Fruit fly (Drosophila melanogaster) whole organism, embryonic: ENCODE data around the gene Cyp28c1.
A peak's percentile ranks its signal among the peaks of the same experiment; 100 is the strongest.

Experiments used
- Abd-B ChIP-seq: fragments of 200-800 bp; sonication (Bioruptor generic); optimal IDR thresholded peaks from 2 replicates; lab custom pipeline; 2018; ENCODE audit warnings: missing biosample characterization, mild to moderate bottlenecking, missing genetic modification characterization, moderate library complexity
- Ada2b ChIP-seq: fragments of 200-800 bp; sonication (Bioruptor generic); IDR thresholded peaks from 2 replicates; pipeline ENCODE4 v1.3.6; 2022; ENCODE audit warnings: missing biosample characterization, missing genetic modification characterization
- Adf1 ChIP-seq: fragments of 200-800 bp; sonication (Bioruptor generic); IDR thresholded peaks from 2 replicates; pipeline ENCODE4 v1.3.6; 2022; ENCODE audit warnings: missing biosample characterization, missing genetic modification characterization
- Atf3 ChIP-seq: fragments of 200-800 bp; sonication (Bioruptor generic); optimal IDR thresholded peaks from 3 replicates; lab custom pipeline; 2016; ENCODE audit warnings: missing biosample characterization, missing genetic modification characterization
- B-H2 ChIP-seq: fragments of 200-800 bp; sonication (Bioruptor generic); optimal IDR thresholded peaks from 2 replicates; lab custom pipeline; 2018; ENCODE audit warnings: missing biosample characterization, mild to moderate bottlenecking, missing genetic modification characterization
- CG10267 ChIP-seq: fragments of 200-800 bp; sonication (Bioruptor generic); optimal IDR thresholded peaks from 2 replicates; lab custom pipeline; 2018; ENCODE audit warnings: missing biosample characterization, mild to moderate bottlenecking, missing genetic modification characterization, moderate library complexity
- CG11398 ChIP-seq: fragments of 200-800 bp; sonication (Bioruptor generic); optimal IDR thresholded peaks from 2 replicates; lab custom pipeline; 2016; ENCODE audit warnings: missing biosample characterization, missing genetic modification characterization
- CG12744 ChIP-seq: fragments of 200-800 bp; sonication (Bioruptor generic); optimal IDR thresholded peaks from 2 replicates; lab custom pipeline; 2016; ENCODE audit warnings: missing biosample characterization, missing genetic modification characterization
- CG13287 ChIP-seq: fragments of 200-800 bp; sonication (Bioruptor generic); IDR thresholded peaks from 2 replicates; pipeline ENCODE4 v1.3.6; 2022; ENCODE audit warnings: missing biosample characterization, missing genetic modification characterization; ENCODE audit not compliant: partially characterized antibody
- CG14965 ChIP-seq: fragments of 200-800 bp; sonication (Bioruptor generic); optimal IDR thresholded peaks from 2 replicates; lab custom pipeline; 2016; ENCODE audit warnings: missing biosample characterization, missing genetic modification characterization, borderline replicate concordance
- CG1603 ChIP-seq: fragments of 200-800 bp; sonication (Bioruptor generic); optimal IDR thresholded peaks from 2 replicates; lab custom pipeline; 2019; ENCODE audit warnings: missing biosample characterization, mild to moderate bottlenecking, missing genetic modification characterization, moderate library complexity
- CG1647 ChIP-seq: fragments of 200-800 bp; sonication (Bioruptor generic); optimal IDR thresholded peaks from 3 replicates; lab custom pipeline; 2016; ENCODE audit warnings: missing biosample characterization, missing genetic modification characterization
- CG17359 ChIP-seq: fragments of 200-800 bp; sonication (Bioruptor generic); optimal IDR thresholded peaks from 3 replicates; lab custom pipeline; 2018; ENCODE audit warnings: missing biosample characterization, mild to moderate bottlenecking, missing genetic modification characterization, moderate library complexity
- CG17802 ChIP-seq: fragments of 200-800 bp; sonication (Bioruptor generic); optimal IDR thresholded peaks from 2 replicates; lab custom pipeline; 2018; ENCODE audit warnings: missing biosample characterization, mild to moderate bottlenecking, missing genetic modification characterization, moderate library complexity
- CG1792 ChIP-seq: fragments of 200-800 bp; sonication (Bioruptor generic); optimal IDR thresholded peaks from 2 replicates; lab custom pipeline; 2016; ENCODE audit warnings: missing biosample characterization, missing genetic modification characterization
- CG2712 ChIP-seq: fragments of 200-800 bp; optimal IDR thresholded peaks from 3 replicates; lab custom pipeline; 2019; ENCODE audit warnings: missing biosample characterization, mild to moderate bottlenecking, missing genetic modification characterization, moderate library complexity
- CG33213 ChIP-seq: fragments of 200-800 bp; sonication (Bioruptor generic); optimal IDR thresholded peaks from 3 replicates; lab custom pipeline; 2016; ENCODE audit warnings: missing biosample characterization, missing genetic modification characterization
- CG33557 ChIP-seq: fragments of 200-800 bp; sonication (Bioruptor generic); optimal IDR thresholded peaks from 2 replicates; lab custom pipeline; 2019; ENCODE audit warnings: missing biosample characterization, mild to moderate bottlenecking, missing genetic modification characterization, moderate library complexity
- CG4328 ChIP-seq: fragments of 200-800 bp; sonication (Bioruptor generic); optimal IDR thresholded peaks from 3 replicates; lab custom pipeline; 2017; ENCODE audit warnings: missing biosample characterization, missing genetic modification reagents, missing genetic modification characterization
- CG5953 ChIP-seq: fragments of 200-800 bp; sonication (Bioruptor generic); IDR thresholded peaks from 2 replicates; pipeline ENCODE4 v1.3.6; 2022; ENCODE audit warnings: missing biosample characterization, missing genetic modification characterization
- CG6272 ChIP-seq: fragments of 200-800 bp; sonication (Bioruptor generic); IDR thresholded peaks from 2 replicates; pipeline ENCODE4 v1.3.6; 2022; ENCODE audit warnings: missing biosample characterization, missing genetic modification characterization
- CG6683 ChIP-seq: fragments of 200-800 bp; sonication (Bioruptor generic); optimal IDR thresholded peaks from 2 replicates; lab custom pipeline; 2017; ENCODE audit warnings: missing biosample characterization, mild to moderate bottlenecking, missing genetic modification characterization, missing genetic modification reagents
- CG6689 ChIP-seq: fragments of 200-800 bp; sonication (Bioruptor generic); IDR thresholded peaks from 2 replicates; pipeline ENCODE4 v1.3.6; 2022; ENCODE audit warnings: missing biosample characterization, missing genetic modification characterization
- CG6791 ChIP-seq: fragments of 200-800 bp; sonication (Bioruptor generic); IDR thresholded peaks from 3 replicates; pipeline ENCODE4 v1.3.6; 2022; ENCODE audit warnings: missing biosample characterization, missing genetic modification characterization; ENCODE audit not compliant: partially characterized antibody
- CG9797 ChIP-seq: fragments of 200-800 bp; sonication (Bioruptor generic); optimal IDR thresholded peaks from 3 replicates; lab custom pipeline; 2018; ENCODE audit warnings: missing biosample characterization, mild to moderate bottlenecking, missing genetic modification characterization
- CG9817 ChIP-seq: fragments of 200-800 bp; sonication (Bioruptor generic); optimal IDR thresholded peaks from 2 replicates; lab custom pipeline; 2018; ENCODE audit warnings: missing biosample characterization, mild to moderate bottlenecking, missing genetic modification characterization, moderate library complexity
- Dfd ChIP-seq, 2 experiments: fragments of >200 bp; optimal IDR thresholded peaks; 2 replicates each; lab custom pipeline; 2017; ENCODE audit warnings: missing biosample characterization in 2 of 2, missing genetic modification characterization in 2 of 2
- Dip2 ChIP-seq: fragments of 200-800 bp; sonication (Bioruptor generic); IDR thresholded peaks from 2 replicates; pipeline ENCODE4 v1.3.6; 2022; ENCODE audit warnings: missing biosample characterization, missing genetic modification characterization
- Hey ChIP-seq: fragments of 200-800 bp; sonication (Bioruptor generic); optimal IDR thresholded peaks from 3 replicates; lab custom pipeline; 2018; ENCODE audit warnings: missing biosample characterization, mild to moderate bottlenecking, missing genetic modification characterization
- Max ChIP-seq: fragments of 200-800 bp; sonication (Bioruptor generic); optimal IDR thresholded peaks from 2 replicates; lab custom pipeline; 2016; ENCODE audit warnings: missing biosample characterization, mild to moderate bottlenecking, missing genetic modification characterization
- Nf-YC ChIP-seq: fragments of 200-800 bp; optimal IDR thresholded peaks from 3 replicates; lab custom pipeline; 2019; ENCODE audit warnings: missing biosample characterization, mild to moderate bottlenecking, missing genetic modification characterization, moderate library complexity
- Ravus ChIP-seq: fragments of 200-800 bp; sonication (Bioruptor generic); IDR thresholded peaks from 2 replicates; pipeline ENCODE4 v1.3.6; 2022; ENCODE audit warnings: missing biosample characterization, missing genetic modification characterization
- Trl ChIP-seq, 3 experiments: fragments of >200 bp in 2 of 3; fragments of 200-800 bp in 1 of 3; sonication (Bioruptor generic) in 1 of 3; optimal IDR thresholded peaks; 2 replicates in 1 of 3; 3 replicates in 2 of 3; lab custom pipeline; 2016 to 2017; ENCODE audit warnings: missing biosample characterization in 1 of 3, missing genetic modification characterization in 1 of 3
- cad ChIP-seq: fragments of >200 bp; optimal IDR thresholded peaks from 2 replicates; lab custom pipeline; 2017; ENCODE audit warnings: missing biosample characterization, missing genetic modification characterization
- cas ChIP-seq: fragments of 200-800 bp; sonication (Bioruptor generic); IDR thresholded peaks from 2 replicates; pipeline ENCODE4 v1.3.6; 2022; ENCODE audit warnings: missing biosample characterization, missing genetic modification characterization
- corto ChIP-seq: fragments of 200-800 bp; sonication (Bioruptor generic); optimal IDR thresholded peaks from 2 replicates; lab custom pipeline; 2016; ENCODE audit warnings: missing biosample characterization, mild to moderate bottlenecking, missing genetic modification characterization, moderate library complexity
- croc ChIP-seq: fragments of 200-800 bp; sonication (Bioruptor generic); conservative IDR thresholded peaks from 3 replicates; pipeline ENCODE4 v1.3.6; 2022; ENCODE audit warnings: missing biosample characterization, missing genetic modification characterization
- da ChIP-seq: fragments of 200-800 bp; sonication (Bioruptor generic); optimal IDR thresholded peaks from 2 replicates; lab custom pipeline; 2016; ENCODE audit warnings: missing biosample characterization, missing genetic modification characterization
- dmrt11E ChIP-seq: fragments of 200-800 bp; sonication (Bioruptor generic); optimal IDR thresholded peaks from 3 replicates; lab custom pipeline; 2018; ENCODE audit warnings: missing biosample characterization, mild to moderate bottlenecking, missing genetic modification characterization, moderate library complexity
- eve ChIP-seq, 2 experiments: fragments of >200 bp; optimal IDR thresholded peaks; 2 replicates each; lab custom pipeline; 2017; ENCODE audit warnings: missing biosample characterization in 2 of 2, missing genetic modification characterization in 2 of 2
- fd3F ChIP-seq: fragments of 200-800 bp; sonication (Bioruptor generic); optimal IDR thresholded peaks from 2 replicates; lab custom pipeline; 2018; ENCODE audit warnings: missing biosample characterization, mild to moderate bottlenecking, missing genetic modification characterization, moderate library complexity
- fd64A ChIP-seq: fragments of 200-800 bp; sonication (Bioruptor generic); optimal IDR thresholded peaks from 3 replicates; lab custom pipeline; 2018; ENCODE audit warnings: missing biosample characterization, mild to moderate bottlenecking, missing genetic modification characterization
- gsb-n ChIP-seq: fragments of 200-800 bp; sonication (Bioruptor generic); optimal IDR thresholded peaks from 3 replicates; lab custom pipeline; 2018; ENCODE audit warnings: missing biosample characterization, mild to moderate bottlenecking, missing genetic modification characterization
- h ChIP-seq: fragments of >200 bp; optimal IDR thresholded peaks from 2 replicates; lab custom pipeline; 2017
- jigr1 ChIP-seq: fragments of 200-800 bp; sonication (Bioruptor generic); IDR thresholded peaks from 3 replicates; pipeline ENCODE4 v1.3.6; 2022; ENCODE audit warnings: missing biosample characterization, missing genetic modification characterization
- kni ChIP-seq: fragments of 200-800 bp; sonication (Bioruptor generic); optimal IDR thresholded peaks from 3 replicates; lab custom pipeline; 2017; ENCODE audit warnings: mild to moderate bottlenecking, missing biosample characterization, missing genetic modification reagents, missing genetic modification characterization
- stwl ChIP-seq: fragments of 200-800 bp; sonication (Bioruptor generic); optimal IDR thresholded peaks from 3 replicates; lab custom pipeline; 2018; ENCODE audit warnings: missing biosample characterization, mild to moderate bottlenecking, missing genetic modification characterization, moderate library complexity
- tna ChIP-seq: fragments of 200-800 bp; sonication (Bioruptor generic); IDR thresholded peaks from 2 replicates; pipeline ENCODE4 v1.3.6; 2022; ENCODE audit warnings: missing biosample characterization, missing genetic modification characterization; ENCODE audit not compliant: partially characterized antibody
- unpg ChIP-seq: fragments of 200-800 bp; sonication (Bioruptor generic); optimal IDR thresholded peaks from 3 replicates; lab custom pipeline; 2018; ENCODE audit warnings: missing biosample characterization, mild to moderate bottlenecking, missing genetic modification characterization, moderate library complexity
- wor ChIP-seq: fragments of 200-800 bp; sonication (Bioruptor generic); IDR thresholded peaks from 2 replicates; pipeline ENCODE4 v1.3.6; 2022; ENCODE audit warnings: missing biosample characterization, missing genetic modification characterization
- yki ChIP-seq: fragments of >200 bp; optimal IDR thresholded peaks from 3 replicates; lab custom pipeline; 2018
- zfh1 ChIP-seq: fragments of 200-800 bp; sonication (Bioruptor generic); IDR thresholded peaks from 3 replicates; pipeline ENCODE4 v1.3.6; 2022; ENCODE audit warnings: missing biosample characterization, missing genetic modification characterization

Cyp28c1 gene

dm6 chrX:11886976-11887375, 47.6 kb downstream of the Cyp28c1 start, which contains the start of the genes CG10353 and SelG (continued):
- TF ChIP-seq eve (GFP tag; optimal IDR thresholded peaks at IDR 0.05; lab: Kevin White, UChicago) (no peak), CG17802 (no peak), croc (GFP tag; lab: Robert Waterston, UW) (no peak), CG11398 (GFP tag; lab: Kevin White, UChicago) (peak; percentile 5), Hey (no peak), jigr1 (GFP tag; lab: Robert Waterston, UW) (no peak), CG1792 (GFP tag; lab: Kevin White, UChicago) (peak; percentile 24), CG14965 (GFP tag; lab: Kevin White, UChicago) (no peak), Max (peak; percentile 49), CG10267 (tag; lab: Kevin White, UChicago) (peak; percentile 95), kni (GFP tag; lab: Kevin White, UChicago) (no peak), CG1603 (tag; lab: Kevin White, UChicago) (peak; percentile 80), CG6683 (GFP tag; lab: Kevin White, UChicago) (no peak), CG13287 (peak; percentile 90), Dip2 (GFP tag; lab: Robert Waterston, UW) (no peak), Dfd (GFP tag; optimal IDR thresholded peaks at IDR 0.05; lab: Kevin White, UChicago) (no peak), corto (GFP tag; lab: Kevin White, UChicago) (no peak), tna (GFP tag; lab: Robert Waterston, UW) (peak; percentile 65), fd64A (no peak), h (lab: Kevin White, UChicago) (no peak), fd3F (GFP tag; lab: Kevin White, UChicago) (no peak), CG6689 (GFP tag; lab: Robert Waterston, UW) (no peak), CG6272 (GFP tag; lab: Robert Waterston, UW) (no peak), Adf1 (no peak), CG2712 (peak; percentile 61), CG1647 (peak; percentile 38), dmrt11E (tag; lab: Kevin White, UChicago) (peak; percentile 17), wor (GFP tag; lab: Robert Waterston, UW) (no peak), Nf-YC (tag; lab: Kevin White, UChicago) (peak; percentile 22), Ravus (GFP tag; lab: Robert Waterston, UW) (no peak), CG4328 (no peak), Abd-B (GFP tag; lab: Kevin White, UChicago) (no peak), CG33557 (GFP tag; lab: Kevin White, UChicago) (no peak), CG9817 (tag; lab: Kevin White, UChicago) (no peak), unpg (GFP tag; lab: Kevin White, UChicago) (peak; percentile 14), yki (lab: Kevin White, UChicago) (no peak), Atf3 (GFP tag; lab: Kevin White, UChicago) (no peak), B-H2 (GFP tag; lab: Kevin White, UChicago) (peak; percentile 87), da (no peak), cad (GFP tag; lab: Kevin White, UChicago) (no peak), CG5953 (GFP tag; lab: Robert Waterston, UW) (no peak), Ada2b (no peak), CG6791 (GFP tag; lab: Robert Waterston, UW) (peak; percentile 87), CG33213 (GFP tag; lab: Kevin White, UChicago) (peak; percentile 57), CG9797 (GFP tag; lab: Kevin White, UChicago) (peak; percentile 29), gsb-n (tag; lab: Kevin White, UChicago) (no peak), cas (GFP tag; lab: Robert Waterston, UW) (no peak), zfh1 (peak; percentile 42; the same call in 1 of the 3 replicates), CG17359 (tag; lab: Kevin White, UChicago) (no peak), CG12744 (no peak), stwl (tag; lab: Kevin White, UChicago) (peak; percentile 99), Trl (optimal IDR thresholded peaks at IDR 0.05; lab: Kevin White, UChicago) (no peak), Trl (GFP tag; optimal IDR thresholded peaks at IDR 0.05; lab: Kevin White, UChicago) (peak; percentile 45)
